Worm (Caenorhabditis elegans) whole organism, young adult: ENCODE results near the gene twk-32.

Source experiments
- B0019.2 ChIP-seq: fragments of 200-800 bp; sonication (Bioruptor generic); conservative IDR thresholded peaks from 2 replicates; pipeline ENCODE4 v1.3.6; 2022; ENCODE audit warnings: missing genetic modification reagents, missing genetic modification characterization, missing compliant biosample characterization
- B0261.1 ChIP-seq: sonication (generic microtip); optimal IDR thresholded peaks from 2 replicates; lab custom pipeline; 2016; ENCODE audit warnings: mild to moderate bottlenecking, missing genetic modification characterization, moderate library complexity, missing compliant biosample characterization
- B0336.3 ChIP-seq: fragments of 200-800 bp; sonication (Bioruptor generic); IDR thresholded peaks from 2 replicates; pipeline ENCODE4 v1.3.6; 2022; ENCODE audit warnings: missing genetic modification characterization, missing compliant biosample characterization
- C17E4.6 ChIP-seq: fragments of 200-800 bp; sonication (Bioruptor generic); IDR thresholded peaks from 2 replicates; pipeline ENCODE4 v1.3.6; 2022; ENCODE audit warnings: missing genetic modification reagents, missing genetic modification characterization, missing compliant biosample characterization
- F37B4.10 ChIP-seq: fragments of 200-800 bp; sonication (Bioruptor generic); IDR thresholded peaks from 2 replicates; pipeline ENCODE4 v1.3.6; 2022; ENCODE audit warnings: missing genetic modification characterization, missing compliant biosample characterization
- F49E8.2 ChIP-seq: sonication (generic microtip); optimal IDR thresholded peaks from 3 replicates; lab custom pipeline; 2017; ENCODE audit warnings: missing genetic modification characterization, mild to moderate bottlenecking, missing compliant biosample characterization, antibody characterized with exemption, moderate library complexity; ENCODE audit not compliant: insufficient read depth
- K11D2.4 ChIP-seq: fragments of 200-800 bp; sonication (Bioruptor generic); IDR thresholded peaks from 2 replicates; pipeline ENCODE4 v1.3.6; 2022; ENCODE audit warnings: missing genetic modification reagents, missing genetic modification characterization, missing compliant biosample characterization
- T07F8.4 ChIP-seq: sonication (generic microtip); optimal IDR thresholded peaks from 2 replicates; lab custom pipeline; 2016; ENCODE audit warnings: mild to moderate bottlenecking, missing genetic modification characterization, moderate library complexity, missing compliant biosample characterization
- Y53F4B.3 ChIP-seq: fragments of 200-800 bp; sonication (Bioruptor generic); IDR thresholded peaks from 2 replicates; pipeline ENCODE4 v1.3.6; 2022; ENCODE audit warnings: missing genetic modification reagents, missing genetic modification characterization, missing compliant biosample characterization
- Y56A3A.18 ChIP-seq: fragments of 200-800 bp; sonication (Bioruptor generic); IDR thresholded peaks from 2 replicates; pipeline ENCODE4 v1.3.6; 2022; ENCODE audit warnings: missing genetic modification reagents, missing genetic modification characterization, missing compliant biosample characterization
- ZK185.1 ChIP-seq: sonication (generic microtip); optimal IDR thresholded peaks from 2 replicates; lab custom pipeline; 2016; ENCODE audit warnings: mild to moderate bottlenecking, missing genetic modification characterization, missing compliant biosample characterization; ENCODE audit not compliant: poor library complexity, severe bottlenecking
- aptf-2 ChIP-seq: fragments of 200-800 bp; sonication (Bioruptor generic); conservative IDR thresholded peaks from 2 replicates; pipeline ENCODE4 v1.3.6; 2022; ENCODE audit warnings: missing genetic modification reagents, missing genetic modification characterization, missing compliant biosample characterization
- attf-3 ChIP-seq: fragments of 200-800 bp; sonication (Bioruptor generic); conservative IDR thresholded peaks from 2 replicates; pipeline ENCODE4 v1.3.6; 2022; ENCODE audit warnings: missing genetic modification reagents, missing genetic modification characterization, missing compliant biosample characterization
- attf-6 ChIP-seq: fragments of 200-800 bp; sonication (Bioruptor generic); IDR thresholded peaks from 2 replicates; pipeline ENCODE4 v1.3.6; 2022; ENCODE audit warnings: missing genetic modification reagents, missing genetic modification characterization, missing compliant biosample characterization
- bed-2 ChIP-seq: fragments of 200-800 bp; sonication (Bioruptor generic); IDR thresholded peaks from 2 replicates; pipeline ENCODE4 v1.3.6; 2022; ENCODE audit warnings: missing genetic modification reagents, missing genetic modification characterization, missing compliant biosample characterization
- cebp-2 ChIP-seq: fragments of 200-800 bp; sonication (Bioruptor generic); IDR thresholded peaks from 2 replicates; pipeline ENCODE4 v1.3.6; 2022; ENCODE audit warnings: missing genetic modification characterization, missing compliant biosample characterization
- ceh-100 ChIP-seq: fragments of 200-800 bp; sonication (Bioruptor generic); IDR thresholded peaks from 2 replicates; pipeline ENCODE4 v1.3.6; 2022; ENCODE audit warnings: missing genetic modification reagents, missing genetic modification characterization, missing compliant biosample characterization
- ceh-40 ChIP-seq: fragments of 200-800 bp; sonication (Bioruptor generic); IDR thresholded peaks from 2 replicates; pipeline ENCODE4 v1.3.6; 2022; ENCODE audit warnings: missing genetic modification characterization, missing compliant biosample characterization
- ceh-58 ChIP-seq: fragments of 200-800 bp; sonication (Bioruptor generic); IDR thresholded peaks from 2 replicates; pipeline ENCODE4 v1.3.6; 2022; ENCODE audit warnings: missing genetic modification characterization, missing compliant biosample characterization
- ceh-79 ChIP-seq: sonication (generic microtip); optimal IDR thresholded peaks from 2 replicates; lab custom pipeline; 2017; ENCODE audit warnings: mild to moderate bottlenecking, missing genetic modification characterization, missing compliant biosample characterization
- chd-7 ChIP-seq: sonication (generic microtip); optimal IDR thresholded peaks from 2 replicates; lab custom pipeline; 2016; ENCODE audit warnings: mild to moderate bottlenecking, missing genetic modification characterization, moderate library complexity, missing compliant biosample characterization
- dpff-1 ChIP-seq: sonication (generic microtip); optimal IDR thresholded peaks from 2 replicates; lab custom pipeline; 2017; ENCODE audit warnings: mild to moderate bottlenecking, missing genetic modification characterization, missing compliant biosample characterization
- egl-44 ChIP-seq: fragments of 200-800 bp; sonication (Bioruptor generic); IDR thresholded peaks from 2 replicates; pipeline ENCODE4 v1.3.6; 2022; ENCODE audit warnings: missing genetic modification reagents, missing genetic modification characterization, missing compliant biosample characterization
- egrh-3 ChIP-seq: fragments of 200-800 bp; sonication (Bioruptor generic); IDR thresholded peaks from 2 replicates; pipeline ENCODE4 v1.3.6; 2022; ENCODE audit warnings: missing genetic modification reagents, missing genetic modification characterization, missing compliant biosample characterization
- ekl-4 ChIP-seq: fragments of 200-800 bp; sonication (Bioruptor generic); IDR thresholded peaks from 2 replicates; pipeline ENCODE4 v1.3.6; 2022; ENCODE audit warnings: missing genetic modification reagents, missing genetic modification characterization, missing compliant biosample characterization
- ets-4 ChIP-seq: fragments of 200-800 bp; sonication (Bioruptor generic); optimal IDR thresholded peaks from 2 replicates; lab custom pipeline; 2018; ENCODE audit warnings: mild to moderate bottlenecking, missing genetic modification characterization, missing compliant biosample characterization
- gei-17 ChIP-seq: fragments of 200-800 bp; sonication (Bioruptor generic); optimal IDR thresholded peaks from 2 replicates; lab custom pipeline; 2018; ENCODE audit warnings: mild to moderate bottlenecking, missing genetic modification characterization, missing compliant biosample characterization
- him-1 ChIP-seq: sonication (generic microtip); optimal IDR thresholded peaks from 2 replicates; lab custom pipeline; 2016; ENCODE audit warnings: missing genotype, missing genetic modification reagents, missing genetic modification characterization, missing compliant biosample characterization
- hlh-12 ChIP-seq: sonication (generic microtip); optimal IDR thresholded peaks from 2 replicates; lab custom pipeline; 2016; ENCODE audit warnings: missing genetic modification characterization, missing compliant biosample characterization
- hmg-1.2 ChIP-seq: fragments of 200-800 bp; sonication (Bioruptor generic); IDR thresholded peaks from 2 replicates; pipeline ENCODE4 v1.3.6; 2022; ENCODE audit warnings: missing genetic modification reagents, missing genetic modification characterization, missing compliant biosample characterization
- hmg-20 ChIP-seq: fragments of 200-800 bp; sonication (Bioruptor generic); IDR thresholded peaks from 2 replicates; pipeline ENCODE4 v1.3.6; 2022; ENCODE audit warnings: missing genetic modification reagents, missing genetic modification characterization, missing compliant biosample characterization
- lin-26 ChIP-seq: fragments of 200-800 bp; sonication (Bioruptor generic); IDR thresholded peaks from 2 replicates; pipeline ENCODE4 v1.3.6; 2022; ENCODE audit warnings: missing genetic modification reagents, missing genetic modification characterization, missing compliant biosample characterization
- lin-35 ChIP-seq, 3 experiments: fragments of 150-350 bp in 2 of 3; sonication (generic microtip) in 1 of 3; optimal IDR thresholded peaks; 2 replicates each; lab custom pipeline; 2014 to 2018; ENCODE audit warnings: missing biosample characterization in 3 of 3, missing genetic modification characterization in 3 of 3, missing genetic modification reagents in 3 of 3
- lsl-1 ChIP-seq: fragments of 200-800 bp; sonication (Bioruptor generic); optimal IDR thresholded peaks from 2 replicates; lab custom pipeline; 2018; ENCODE audit warnings: mild to moderate bottlenecking, missing genetic modification characterization, moderate library complexity, missing compliant biosample characterization
- madf-10 ChIP-seq: sonication (generic microtip); optimal IDR thresholded peaks from 2 replicates; lab custom pipeline; 2016; ENCODE audit warnings: mild to moderate bottlenecking, missing genetic modification characterization, missing compliant biosample characterization
- madf-6 ChIP-seq: fragments of 200-800 bp; sonication (Bioruptor generic); IDR thresholded peaks from 2 replicates; pipeline ENCODE4 v1.3.6; 2022; ENCODE audit warnings: missing genetic modification reagents, missing genetic modification characterization, missing compliant biosample characterization
- madf-8 ChIP-seq: fragments of 200-800 bp; sonication (Bioruptor generic); conservative IDR thresholded peaks from 2 replicates; pipeline ENCODE4 v1.3.6; 2022; ENCODE audit warnings: missing genetic modification reagents, missing genetic modification characterization, missing compliant biosample characterization
- mel-28 ChIP-seq: sonication (generic microtip); optimal IDR thresholded peaks from 2 replicates; lab custom pipeline; 2016; ENCODE audit warnings: borderline replicate concordance, mild to moderate bottlenecking, missing genetic modification characterization, missing compliant biosample characterization
- nfya-1 ChIP-seq: sonication (generic microtip); optimal IDR thresholded peaks from 2 replicates; lab custom pipeline; 2017; ENCODE audit warnings: antibody characterized with exemption, missing compliant biosample characterization, missing genetic modification characterization, borderline replicate concordance; ENCODE audit not compliant: insufficient read depth
- nfya-2 ChIP-seq: fragments of 200-800 bp; sonication (Bioruptor generic); IDR thresholded peaks from 2 replicates; pipeline ENCODE4 v1.3.6; 2022; ENCODE audit warnings: missing genetic modification reagents, missing genetic modification characterization, missing compliant biosample characterization
- nfyb-1 ChIP-seq: fragments of 200-800 bp; sonication (Bioruptor generic); IDR thresholded peaks from 2 replicates; pipeline ENCODE4 v1.3.6; 2022; ENCODE audit warnings: missing genetic modification reagents, missing genetic modification characterization, missing compliant biosample characterization
- nhr-179 ChIP-seq: sonication (generic microtip); optimal IDR thresholded peaks from 2 replicates; lab custom pipeline; 2016; ENCODE audit warnings: mild to moderate bottlenecking, missing genetic modification characterization, missing compliant biosample characterization
- pha-4 ChIP-seq: fragments of 150-350 bp; sonication (generic microtip); optimal IDR thresholded peaks from 2 replicates; lab custom pipeline; 2014; ENCODE audit warnings: missing biosample characterization, missing genetic modification reagents, missing genetic modification characterization
- xnd-1 ChIP-seq: sonication (generic microtip); optimal IDR thresholded peaks from 2 replicates; lab custom pipeline; 2016; ENCODE audit warnings: missing genotype, missing genetic modification reagents, missing genetic modification characterization, missing compliant biosample characterization
- zfh-2 ChIP-seq: fragments of 200-800 bp; sonication (Bioruptor generic); conservative IDR thresholded peaks from 2 replicates; pipeline ENCODE4 v1.3.6; 2022; ENCODE audit warnings: missing genetic modification reagents, missing genetic modification characterization, missing compliant biosample characterization
- ztf-22 ChIP-seq: fragments of 200-800 bp; sonication (Bioruptor generic); optimal IDR thresholded peaks from 2 replicates; lab custom pipeline; 2018; ENCODE audit warnings: mild to moderate bottlenecking, missing genetic modification characterization, moderate library complexity, missing compliant biosample characterization
- ztf-26 ChIP-seq: sonication (generic microtip); optimal IDR thresholded peaks from 2 replicates; lab custom pipeline; 2017; ENCODE audit warnings: missing genetic modification characterization, missing compliant biosample characterization
- ztf-28 ChIP-seq: fragments of 200-800 bp; sonication (Bioruptor generic); IDR thresholded peaks from 2 replicates; pipeline ENCODE4 v1.3.6; 2022; ENCODE audit warnings: missing genetic modification reagents, missing genetic modification characterization, missing compliant biosample characterization
- ztf-6 ChIP-seq: fragments of 200-800 bp; sonication (Bioruptor generic); IDR thresholded peaks from 2 replicates; pipeline ENCODE4 v1.3.6; 2022; ENCODE audit warnings: missing genetic modification reagents, missing genetic modification characterization, missing compliant biosample characterization

twk-32 gene

DNA sequence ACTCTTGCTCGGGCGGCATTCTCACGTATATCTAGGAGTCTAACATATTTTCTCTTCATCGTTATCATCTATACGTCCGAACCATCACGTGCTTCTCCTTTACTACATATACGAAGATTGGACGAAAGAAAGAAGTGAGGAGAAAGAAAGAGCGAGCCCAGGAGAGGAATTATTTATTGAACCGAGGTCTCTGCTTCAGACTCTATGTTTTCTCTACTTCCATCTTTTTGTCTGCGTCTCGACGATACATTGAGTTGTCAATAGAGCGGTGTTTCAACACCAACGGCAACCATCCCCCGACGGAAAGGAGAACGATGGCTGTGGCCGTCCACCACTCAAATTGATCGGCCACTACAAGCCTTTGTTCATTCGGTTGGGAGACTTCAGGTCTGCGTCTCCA is 7.1 kb upstream of the twk-32 start (continued):
- no peak for TF ChIP-seq C17E4.6 (GFP tag; lab: Robert Waterston, UW)
- TF ChIP-seq ztf-28 (GFP tag; lab: Robert Waterston, UW): no peak
- TF ChIP-seq nfya-1: no peak
- no peak for TF ChIP-seq ekl-4 (GFP tag; lab: Robert Waterston, UW)
- no peak for TF ChIP-seq egrh-3 (GFP tag; lab: Robert Waterston, UW)
- TF ChIP-seq lsl-1 (GFP tag; lab: Kevin White, UChicago): no peak
- TF ChIP-seq bed-2 (GFP tag; lab: Robert Waterston, UW): no peak
- TF ChIP-seq attf-3 (GFP tag; lab: Robert Waterston, UW): no peak
- TF ChIP-seq zfh-2 (GFP tag; lab: Robert Waterston, UW): peak; percentile 85
- no peak for TF ChIP-seq mel-28 (tag; lab: Kevin White, UChicago)
- no peak; the same call in 1 of the 2 replicates for TF ChIP-seq egl-44
- 0 out of 2 replicates have a peak, but pooled peaks have one; percentile 27 for TF ChIP-seq K11D2.4 (GFP tag; lab: Robert Waterston, UW)
- no peak for TF ChIP-seq attf-6 (GFP tag; lab: Robert Waterston, UW)
- TF ChIP-seq madf-8 (GFP tag; lab: Robert Waterston, UW): no peak
- no peak for TF ChIP-seq ceh-79 (tag; lab: Kevin White, UChicago)
- TF ChIP-seq F49E8.2 (tag; lab: Kevin White, UChicago): no peak
- TF ChIP-seq gei-17 (GFP tag; lab: Kevin White, UChicago): no peak
- TF ChIP-seq ztf-6 (GFP tag; lab: Robert Waterston, UW): no peak
- no peak for TF ChIP-seq dpff-1 (tag; lab: Kevin White, UChicago)
- TF ChIP-seq ceh-100 (GFP tag; lab: Robert Waterston, UW): peak; percentile 25; the same call in 1 of the 2 replicates
- no peak for TF ChIP-seq aptf-2 (GFP tag; lab: Robert Waterston, UW)
- no peak for TF ChIP-seq T07F8.4 (tag; lab: Kevin White, UChicago)
- no peak for TF ChIP-seq pha-4 (tag; lab: Kevin White, UChicago)
- peak; percentile 61 for TF ChIP-seq madf-10 (tag; lab: Kevin White, UChicago)
- peak in 1 of 3 experiments; percentile 56 for TF ChIP-seq lin-35 (GFP tag; optimal IDR thresholded peaks at IDR 0.05; lab: Kevin White, UChicago)
- no peak for TF ChIP-seq F37B4.10
- TF ChIP-seq ceh-40: no peak
- TF ChIP-seq Y53F4B.3: no peak
- TF ChIP-seq hmg-1.2: peak; percentile 59; the same call in 1 of the 2 replicates
- no peak for TF ChIP-seq B0261.1
- TF ChIP-seq nhr-179 (tag; lab: Kevin White, UChicago): no peak
- no peak for TF ChIP-seq nfyb-1 (GFP tag; lab: Robert Waterston, UW)
- no peak for TF ChIP-seq chd-7 (tag; lab: Kevin White, UChicago)
- no peak for TF ChIP-seq madf-6 (GFP tag; lab: Robert Waterston, UW)
- TF ChIP-seq ztf-26 (tag; lab: Kevin White, UChicago): no peak
- no peak for TF ChIP-seq ets-4 (GFP tag; lab: Kevin White, UChicago)
- TF ChIP-seq Y56A3A.18 (GFP tag; lab: Robert Waterston, UW): 0 out of 2 replicates have a peak, but pooled peaks have one; percentile 51
- no peak for TF ChIP-seq nfya-2 (GFP tag; lab: Robert Waterston, UW)
- no peak for TF ChIP-seq ceh-58 (GFP tag; lab: Robert Waterston, UW)
- no peak for TF ChIP-seq B0019.2
- TF ChIP-seq hlh-12: no peak
- no peak for TF ChIP-seq hmg-20 (GFP tag; lab: Robert Waterston, UW)
- TF ChIP-seq B0336.3 (GFP tag; lab: Robert Waterston, UW): peak; percentile 39; the same call in 1 of the 2 replicates
- TF ChIP-seq xnd-1 (tag; lab: Kevin White, UChicago): no peak
- no peak; the same call in 1 of the 2 replicates for TF ChIP-seq lin-26 (GFP tag; lab: Robert Waterston, UW)
- no peak for TF ChIP-seq cebp-2 (GFP tag; lab: Robert Waterston, UW)
- TF ChIP-seq him-1 (tag; lab: Kevin White, UChicago): no peak
- TF ChIP-seq ztf-22 (GFP tag; lab: Kevin White, UChicago): no peak
- peak; percentile 7 for TF ChIP-seq ZK185.1 (tag; lab: Kevin White, UChicago)
